Worm (Caenorhabditis elegans) whole organism, L2 larva: ENCODE data around the gene fbxb-40.

Experiments
- F13H6.1 ChIP-seq: sonication (generic microtip); optimal IDR thresholded peaks from 2 replicates; lab custom pipeline; 2016; ENCODE audit warnings: missing genetic modification characterization, missing compliant biosample characterization
- ceh-16 ChIP-seq: fragments of 150-350 bp; optimal IDR thresholded peaks from 2 replicates; lab custom pipeline; 2014; ENCODE audit warnings: missing biosample characterization, missing genetic modification characterization
- dmd-4 ChIP-seq: sonication (generic microtip); optimal IDR thresholded peaks from 2 replicates; lab custom pipeline; 2017; ENCODE audit warnings: missing biosample characterization, missing genetic modification characterization
- elt-1 ChIP-seq: fragments of 150-350 bp; optimal IDR thresholded peaks from 2 replicates; lab custom pipeline; 2014; ENCODE audit warnings: missing biosample characterization, missing genetic modification characterization
- lin-39 ChIP-seq: fragments of 150-350 bp; optimal IDR thresholded peaks from 2 replicates; lab custom pipeline; 2014; ENCODE audit warnings: missing biosample characterization, missing genetic modification reagents, missing genetic modification characterization
- nhr-12 ChIP-seq: fragments of 150-350 bp; optimal IDR thresholded peaks from 2 replicates; lab custom pipeline; 2014; ENCODE audit warnings: missing biosample characterization, missing genetic modification characterization
- skn-1 ChIP-seq: sonication (generic microtip); optimal IDR thresholded peaks from 2 replicates; lab custom pipeline; 2017; ENCODE audit warnings: missing biosample characterization, missing genetic modification characterization
- sma-9 ChIP-seq, 2 experiments: fragments of 150-350 bp in 1 of 2; sonication (generic microtip) in 1 of 2; optimal IDR thresholded peaks; 2 replicates each; lab custom pipeline; 2014 to 2016; ENCODE audit warnings: missing genetic modification characterization in 2 of 2, mild to moderate bottlenecking in 1 of 2, missing biosample characterization in 1 of 2, missing compliant biosample characterization in 1 of 2, missing genetic modification reagents in 1 of 2, moderate library complexity in 1 of 2

ce11 chrII:999493-999892, 50.3 kb downstream of the fbxb-40 start, which contains the start of gene fbxb-29:
- TF ChIP-seq elt-1 (tag; lab: Kevin White, UChicago), result no peak
- no peak for TF ChIP-seq nhr-12 (tag; lab: Kevin White, UChicago)
- no peak for TF ChIP-seq ceh-16 (tag; lab: Kevin White, UChicago)
- TF ChIP-seq F13H6.1 (tag; lab: Kevin White, UChicago), result no peak
- TF ChIP-seq lin-39 (tag; lab: Kevin White, UChicago), result no peak
- TF ChIP-seq dmd-4 (tag; lab: Kevin White, UChicago), result no peak
- TF ChIP-seq skn-1 (tag; lab: Kevin White, UChicago), result no peak
- no peak for TF ChIP-seq sma-9 (GFP tag; optimal IDR thresholded peaks at IDR 0.05; lab: Kevin White, UChicago)
- no peak for TF ChIP-seq sma-9 (tag; optimal IDR thresholded peaks at IDR 0.05; lab: Kevin White, UChicago)
